Fruit fly (Drosophila melanogaster): ENCODE results near the gene Dys.

Gene Dys

DNA sequence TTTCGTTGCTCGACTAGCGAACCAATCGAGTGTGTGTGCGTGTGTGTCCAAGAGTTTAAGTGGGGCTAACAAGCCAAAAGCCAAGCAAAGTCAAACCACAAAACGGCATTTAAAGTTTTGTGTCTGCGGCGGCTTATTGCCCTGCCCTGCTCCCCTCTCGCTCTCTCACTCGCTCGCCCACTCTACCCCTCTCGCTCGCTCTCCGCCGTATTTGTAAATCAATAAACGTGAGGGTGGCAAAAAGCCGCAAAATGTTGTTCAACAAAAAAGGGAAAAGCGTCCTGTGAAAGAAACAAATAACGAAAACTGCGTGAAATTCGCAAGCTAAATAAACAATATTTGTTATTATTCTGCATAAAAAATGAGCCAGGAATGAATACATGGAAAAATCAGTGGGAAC, 38.9 kb downstream of the Dys start:
- TF ChIP-seq run (tag; optimal IDR thresholded peaks at IDR 0.05), result peak; percentile 6
- TF ChIP-seq CG14050 (GFP tag; IDR thresholded peaks at IDR 0.05), result no peak
- peak; percentile 16 for TF ChIP-seq CG1832 (GFP tag; optimal IDR thresholded peaks at IDR 0.05)
- 0 out of 2 replicates have a peak, but pooled peaks have one; percentile 6 for TF ChIP-seq crol (GFP tag; IDR thresholded peaks at IDR 0.05)
- peak; percentile 95 for TF ChIP-seq onecut (GFP tag; IDR thresholded peaks at IDR 0.05)
- TF ChIP-seq CG6175 (GFP tag; IDR thresholded peaks at IDR 0.05), result no peak

- TF ChIP-seq Rfx (GFP tag; IDR thresholded peaks at IDR 0.05) (0 out of 2 replicates have a peak, but pooled peaks have one; percentile 18), CkIIα-i1 (GFP tag; IDR thresholded peaks at IDR 0.05) (no peak), Eip74EF (GFP tag; optimal IDR thresholded peaks at IDR 0.05) (no peak), slbo (GFP tag; IDR thresholded peaks at IDR 0.05) (no peak), ken (GFP tag; IDR thresholded peaks at IDR 0.05) (no peak), lmd (GFP tag; IDR thresholded peaks at IDR 0.05) (no peak), CG3995 (GFP tag; optimal IDR thresholded peaks at IDR 0.05) (no peak), CG12071 (GFP tag; optimal IDR thresholded peaks at IDR 0.05) (no peak), CG6254 (GFP tag; optimal IDR thresholded peaks at IDR 0.05) (no peak), dm (GFP tag; optimal IDR thresholded peaks at IDR 0.05) (no peak), lab (GFP tag; optimal IDR thresholded peaks at IDR 0.05) (no peak), CG15479 (GFP tag; optimal IDR thresholded peaks at IDR 0.05) (no peak), D19B (GFP tag; optimal IDR thresholded peaks at IDR 0.05) (no peak), sima (GFP tag; optimal IDR thresholded peaks at IDR 0.05) (no peak), abd-A (tag; optimal IDR thresholded peaks at IDR 0.05) (peak; percentile 24), repo (GFP tag; optimal IDR thresholded peaks at IDR 0.05) (no peak), CG11456 (GFP tag; IDR thresholded peaks at IDR 0.05) (no peak), pita (GFP tag; optimal IDR thresholded peaks at IDR 0.05) (no peak), CG4820 (GFP tag; optimal IDR thresholded peaks at IDR 0.05) (no peak), CG13287 (GFP tag; IDR thresholded peaks at IDR 0.05; ENCODE audit: partially characterized antibody) (no peak), CG9797 (GFP tag; optimal IDR thresholded peaks at IDR 0.05) (no peak), CG9215 (GFP tag; IDR thresholded peaks at IDR 0.05) (no peak), Med (GFP tag) (peak; percentile 39), CG8290 (GFP tag; optimal IDR thresholded peaks at IDR 0.05) (no peak), CG8290 (tag; optimal IDR thresholded peaks at IDR 0.05) (peak; percentile 45 to 59), CG15601 (tag; optimal IDR thresholded peaks at IDR 0.05) (no peak)
These were observed 39.7 kb downstream of the Dys start for dm6 chr3R:19500588-19500987.

DNA sequence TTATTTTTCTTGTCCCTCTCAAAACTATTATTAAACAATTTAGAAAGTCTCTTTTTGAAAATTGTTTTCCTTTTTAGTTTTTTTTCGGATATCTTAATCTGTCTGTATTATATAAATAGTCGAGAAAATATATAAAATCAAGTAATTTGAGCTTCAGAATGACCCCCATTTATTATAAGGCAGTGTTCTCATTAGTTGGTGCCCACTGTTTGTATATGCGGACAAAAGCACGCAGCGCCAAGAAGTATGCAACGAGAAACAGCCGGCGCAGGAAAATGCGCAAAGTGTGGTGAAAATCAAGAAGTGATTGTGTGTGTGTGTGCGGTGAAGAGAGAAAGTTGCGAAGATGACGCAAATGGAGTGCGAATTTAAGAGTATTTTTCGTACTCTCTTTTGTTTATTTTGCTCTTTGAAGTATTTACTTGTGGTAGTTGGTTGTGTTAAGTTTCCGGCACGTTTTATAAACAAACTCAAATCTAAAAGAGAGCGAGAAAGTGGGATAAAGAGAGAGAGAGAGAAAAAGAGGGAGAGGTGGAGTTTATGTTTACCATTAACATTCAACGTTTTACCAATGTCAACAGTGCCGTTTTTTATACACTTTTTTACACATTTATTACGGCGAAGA, 42.3 kb downstream of the Dys start:
- TF ChIP-seq Optix (GFP tag; IDR thresholded peaks at IDR 0.05) (no peak), CG18599 (GFP tag; optimal IDR thresholded peaks at IDR 0.05) (peak; percentile 17), CG7271 (tag; optimal IDR thresholded peaks at IDR 0.05) (no peak), CG8388 (GFP tag; optimal IDR thresholded peaks at IDR 0.05) (peak; percentile 12), grau (tag; optimal IDR thresholded peaks at IDR 0.05) (peak; percentile 76), nmo (GFP tag; optimal IDR thresholded peaks at IDR 0.05) (no peak), CG3281 (GFP tag; optimal IDR thresholded peaks at IDR 0.05) (no peak), CG12219 (GFP tag; optimal IDR thresholded peaks at IDR 0.05) (no peak), ci (GFP tag; IDR thresholded peaks at IDR 0.05) (0 out of 3 replicates have a peak, but pooled peaks have one; percentile 37), sob (GFP tag; IDR thresholded peaks at IDR 0.05) (no peak), fru (optimal IDR thresholded peaks at IDR 0.05) (no peak), CG7556 (GFP tag; optimal IDR thresholded peaks at IDR 0.05) (peak; percentile 15), CG17612 (GFP tag; IDR thresholded peaks at IDR 0.05) (no peak), lab (GFP tag; optimal IDR thresholded peaks at IDR 0.05) (peak; percentile 4), CG2116 (GFP tag; optimal IDR thresholded peaks at IDR 0.05) (no peak), CG7839 (tag; optimal IDR thresholded peaks at IDR 0.05) (peak; percentile 9), gsb-n (tag; optimal IDR thresholded peaks at IDR 0.05) (no peak), CG13424 (tag; optimal IDR thresholded peaks at IDR 0.05) (peak; percentile 27), CG16815 (GFP tag; optimal IDR thresholded peaks at IDR 0.05) (no peak), sens (GFP tag) (peak; percentile 57)
